Worm (Caenorhabditis elegans) whole organism, early embryonic: ENCODE results near the gene sdz-38.

Experiments
- B0310.2 ChIP-seq: sonication (generic microtip); optimal IDR thresholded peaks from 2 replicates; lab custom pipeline; 2016; ENCODE audit warnings: mild to moderate bottlenecking, missing genetic modification characterization, missing compliant biosample characterization
- aly-1 ChIP-seq: sonication (generic microtip); optimal IDR thresholded peaks from 2 replicates; lab custom pipeline; 2016; ENCODE audit warnings: missing genetic modification characterization, missing compliant biosample characterization
- ama-1 ChIP-seq: fragments of 150-350 bp; optimal IDR thresholded peaks from 2 replicates; lab custom pipeline; 2014
- ceh-13 ChIP-seq: fragments of 200-800 bp; sonication (Bioruptor generic); optimal IDR thresholded peaks from 2 replicates; lab custom pipeline; 2018; ENCODE audit warnings: mild to moderate bottlenecking, missing genetic modification characterization, missing compliant biosample characterization
- ceh-36 ChIP-seq: sonication (generic microtip); optimal IDR thresholded peaks from 2 replicates; lab custom pipeline; 2016; ENCODE audit warnings: missing genetic modification characterization, inconsistent platforms, missing compliant biosample characterization
- flt-1 ChIP-seq: fragments of 200-800 bp; sonication (Bioruptor generic); IDR thresholded peaks from 2 replicates; pipeline ENCODE4 v1.3.6; 2022; ENCODE audit warnings: missing genetic modification characterization, missing compliant biosample characterization
- hmbx-1 ChIP-seq: sonication (generic microtip); optimal IDR thresholded peaks from 2 replicates; lab custom pipeline; 2016; ENCODE audit warnings: mild to moderate bottlenecking, missing genetic modification characterization, missing compliant biosample characterization
- pes-1 ChIP-seq: fragments of 200-800 bp; sonication (Bioruptor generic); IDR thresholded peaks from 2 replicates; pipeline ENCODE4 v1.3.6; 2022; ENCODE audit warnings: missing genetic modification reagents, missing genetic modification characterization, missing compliant biosample characterization
- scrt-1 ChIP-seq: fragments of 200-800 bp; sonication (Bioruptor generic); IDR thresholded peaks from 2 replicates; pipeline ENCODE4 v1.3.6; 2022; ENCODE audit warnings: missing genetic modification characterization, missing compliant biosample characterization
- sea-1 ChIP-seq: fragments of 200-800 bp; sonication (Bioruptor generic); conservative IDR thresholded peaks from 2 replicates; pipeline ENCODE4 v1.3.6; 2022; ENCODE audit warnings: missing genetic modification characterization, missing compliant biosample characterization

ce11 chrII:10021749-10022148, 40.1 kb upstream of the sdz-38 start:
- TF ChIP-seq ama-1 (lab: Kevin White, UChicago): no peak
- no peak for TF ChIP-seq ceh-13 (GFP tag; lab: Kevin White, UChicago)
- TF ChIP-seq hmbx-1 (tag; lab: Kevin White, UChicago): no peak
- TF ChIP-seq pes-1: no peak
- no peak for TF ChIP-seq flt-1 (GFP tag; lab: Robert Waterston, UW)
- TF ChIP-seq scrt-1 (GFP tag; lab: Robert Waterston, UW): no peak
- no peak for TF ChIP-seq B0310.2 (tag; lab: Kevin White, UChicago)
- TF ChIP-seq sea-1 (GFP tag; lab: Robert Waterston, UW): no peak
- TF ChIP-seq ceh-36 (tag; lab: Kevin White, UChicago): no peak
- no peak for TF ChIP-seq aly-1 (tag; lab: Kevin White, UChicago)
